Worm (Caenorhabditis elegans): ENCODE measurements around the gene T27E4.5.

T27E4.5 gene

DNA sequence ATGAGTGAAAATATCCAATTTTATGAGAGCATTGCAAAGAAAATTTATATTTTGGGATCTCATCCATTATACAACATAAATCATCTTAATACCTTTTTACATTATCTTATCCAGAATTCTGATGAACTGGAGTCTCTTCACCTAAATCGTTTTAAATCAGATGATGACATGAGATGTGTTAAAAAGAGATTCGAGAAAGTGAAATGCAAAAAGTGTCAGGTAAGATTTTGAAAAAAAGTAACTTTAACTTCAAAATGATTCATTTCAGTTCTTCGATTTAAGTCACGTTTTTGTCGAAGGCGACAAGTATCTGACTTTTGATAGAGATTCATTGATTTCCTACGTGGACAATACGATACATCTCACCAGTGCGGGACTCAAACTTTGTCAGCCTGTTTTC is 50.7 kb downstream of the T27E4.5 start:
- TF ChIP-seq unc-62 (GFP tag; optimal IDR thresholded peaks at IDR 0.05) (no peak), sox-4 (tag; optimal IDR thresholded peaks at IDR 0.05) (no peak), alr-1 (tag; optimal IDR thresholded peaks at IDR 0.05; ENCODE audit: borderline replicate concordance) (no peak), grh-1 (GFP tag; IDR thresholded peaks at IDR 0.05) (no peak), vab-15 (tag; optimal IDR thresholded peaks at IDR 0.05) (no peak), elt-2 (tag; optimal IDR thresholded peaks at IDR 0.05) (no peak), ztf-11 (tag; optimal IDR thresholded peaks at IDR 0.05) (no peak), nhr-237 (tag; optimal IDR thresholded peaks at IDR 0.05) (no peak), nhr-19 (GFP tag; conservative IDR thresholded peaks at IDR 0.05) (no peak), lin-35 (GFP tag; optimal IDR thresholded peaks at IDR 0.05) (no peak), ceh-88 (GFP tag; IDR thresholded peaks at IDR 0.05) (no peak), unc-98 (GFP tag; IDR thresholded peaks at IDR 0.05) (no peak), ceh-8 (GFP tag; optimal IDR thresholded peaks at IDR 0.05) (no peak), skn-1 (tag; optimal IDR thresholded peaks at IDR 0.05) (no peak), zag-1 (tag; optimal IDR thresholded peaks at IDR 0.05) (no peak)
